Fruit fly (Drosophila melanogaster): ENCODE results near the gene CG33493.
A peak's percentile ranks its signal among the peaks of the same experiment; 100 is the strongest.

Gene CG33493

DNA sequence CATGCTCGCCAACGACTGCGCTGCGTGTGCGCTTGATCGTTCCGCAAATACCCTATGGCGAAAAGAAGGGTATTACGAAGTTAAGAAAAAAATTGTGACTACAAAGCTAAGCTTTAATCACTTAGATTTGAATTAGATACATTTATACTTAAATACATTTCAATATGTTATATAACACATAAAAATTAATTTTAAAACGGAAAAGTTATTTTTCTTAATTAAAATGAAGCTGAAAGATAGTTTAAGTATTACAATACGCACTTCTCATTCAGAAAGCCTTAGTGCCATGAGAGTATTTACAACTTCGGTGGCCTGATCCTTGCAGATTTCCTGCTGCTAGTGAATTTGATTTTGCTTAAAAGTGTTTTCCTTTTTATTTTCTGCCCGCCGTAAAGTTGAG lies 47.7 kb upstream of the CG33493 start (continued):
- TF ChIP-seq trh (GFP tag; optimal IDR thresholded peaks at IDR 0.05) (no peak), CrebB (tag; optimal IDR thresholded peaks at IDR 0.05) (no peak), onecut (GFP tag; IDR thresholded peaks at IDR 0.05) (no peak), Max (GFP tag; optimal IDR thresholded peaks at IDR 0.05) (no peak), CG11247 (GFP tag; IDR thresholded peaks at IDR 0.05) (no peak), dimm (GFP tag; IDR thresholded peaks at IDR 0.05) (no peak), CG18599 (GFP tag; optimal IDR thresholded peaks at IDR 0.05) (peak; percentile 60), zen (tag; optimal IDR thresholded peaks at IDR 0.05) (no peak), pita (GFP tag; optimal IDR thresholded peaks at IDR 0.05) (no peak), E2f1 (GFP tag; IDR thresholded peaks at IDR 0.05) (no peak), CG1233 (GFP tag; optimal IDR thresholded peaks at IDR 0.05) (no peak), HHEX (GFP tag; optimal IDR thresholded peaks at IDR 0.05) (no peak), CG2199 (GFP tag; IDR thresholded peaks at IDR 0.05) (no peak), CG17361 (GFP tag; IDR thresholded peaks at IDR 0.05) (no peak), cas (GFP tag; IDR thresholded peaks at IDR 0.05) (no peak), CG18619 (GFP tag; optimal IDR thresholded peaks at IDR 0.05) (no peak), CG3407 (GFP tag; optimal IDR thresholded peaks at IDR 0.05) (no peak), CG9932 (GFP tag; IDR thresholded peaks at IDR 0.05) (no peak), eve (GFP tag; optimal IDR thresholded peaks at IDR 0.05) (peak in 1 of 2 experiments; percentile 61), Antp (GFP tag; optimal IDR thresholded peaks at IDR 0.05) (no peak), pros (GFP tag; optimal IDR thresholded peaks at IDR 0.05) (no peak), CG11085 (GFP tag; IDR thresholded peaks at IDR 0.05) (no peak), gce (GFP tag; IDR thresholded peaks at IDR 0.05) (no peak), croc (GFP tag; conservative IDR thresholded peaks at IDR 0.05) (no peak), Adf1 (GFP tag; IDR thresholded peaks at IDR 0.05) (no peak), PHDP (tag; optimal IDR thresholded peaks at IDR 0.05) (no peak), chif (GFP tag; optimal IDR thresholded peaks at IDR 0.05) (no peak), CG3847 (GFP tag; IDR thresholded peaks at IDR 0.05) (no peak), sob (GFP tag; IDR thresholded peaks at IDR 0.05) (no peak), CG9215 (GFP tag; IDR thresholded peaks at IDR 0.05) (no peak), CG13775 (GFP tag; optimal IDR thresholded peaks at IDR 0.05) (no peak), Asciz (GFP tag; optimal IDR thresholded peaks at IDR 0.05) (no peak), zen2 (GFP tag; IDR thresholded peaks at IDR 0.05; ENCODE audit: partially characterized antibody) (no peak), CkIIα-i1 (GFP tag; IDR thresholded peaks at IDR 0.05) (no peak), CG11695 (GFP tag; IDR thresholded peaks at IDR 0.05) (no peak), D19A (tag; optimal IDR thresholded peaks at IDR 0.05) (peak; percentile 75), CG14050 (GFP tag; IDR thresholded peaks at IDR 0.05) (no peak; the same call in 2 of the 3 replicates), CG15073 (GFP tag; optimal IDR thresholded peaks at IDR 0.05) (no peak), CG4424 (GFP tag; optimal IDR thresholded peaks at IDR 0.05) (no peak), Ptx1 (GFP tag; IDR thresholded peaks at IDR 0.05) (0 out of 2 replicates have a peak, but pooled peaks have one; percentile 20), Optix (GFP tag; IDR thresholded peaks at IDR 0.05) (no peak), Trl (optimal IDR thresholded peaks at IDR 0.05) (no peak), Trl (GFP tag; optimal IDR thresholded peaks at IDR 0.05) (no peak), Hmr (GFP tag; optimal IDR thresholded peaks at IDR 0.05) (peak; percentile 57), ERR (GFP tag; optimal IDR thresholded peaks at IDR 0.05) (no peak), zfh1 (GFP tag; IDR thresholded peaks at IDR 0.05) (no peak), CG10147 (GFP tag; optimal IDR thresholded peaks at IDR 0.05) (no peak), CG6654 (GFP tag; optimal IDR thresholded peaks at IDR 0.05) (no peak), jumu (GFP tag; optimal IDR thresholded peaks at IDR 0.05) (no peak), repo (GFP tag; optimal IDR thresholded peaks at IDR 0.05) (no peak), GATAe (GFP tag; conservative IDR thresholded peaks at IDR 0.05) (no peak), CG14860 (GFP tag; IDR thresholded peaks at IDR 0.05; ENCODE audit: partially characterized antibody) (no peak), CG12744 (GFP tag; optimal IDR thresholded peaks at IDR 0.05) (no peak)

All from whole organism, embryonic.